Fruit fly (Drosophila melanogaster): ENCODE measurements around the gene CG42521.

Gene CG42521

dm6 chr3L:10660744-10661589, 37.6 kb upstream of the CG42521 start, which contains the start of the genes CG32066 and CG8003 (continued):
- peak; percentile 24 for TF ChIP-seq abd-A (tag; optimal IDR thresholded peaks at IDR 0.05)
- no peak for TF ChIP-seq klu (GFP tag; IDR thresholded peaks at IDR 0.05)
- TF ChIP-seq YL-1 (GFP tag; optimal IDR thresholded peaks at IDR 0.05): peak; percentile 12
- peak; percentile 66 for TF ChIP-seq CG9797 (GFP tag; optimal IDR thresholded peaks at IDR 0.05)
- TF ChIP-seq Nf-YB (GFP tag; optimal IDR thresholded peaks at IDR 0.05): peak; percentile 22
- no peak for TF ChIP-seq CG33213 (GFP tag; optimal IDR thresholded peaks at IDR 0.05)
- peak; percentile 77 for TF ChIP-seq CG12391 (tag; optimal IDR thresholded peaks at IDR 0.05)
- 0 out of 2 replicates have a peak, but pooled peaks have one; percentile 25 for TF ChIP-seq CG5953 (GFP tag; IDR thresholded peaks at IDR 0.05)
- TF ChIP-seq CG9215 (GFP tag; IDR thresholded peaks at IDR 0.05): no peak
- TF ChIP-seq tna (GFP tag; IDR thresholded peaks at IDR 0.05; ENCODE audit: partially characterized antibody): peak; percentile 86
- peak; percentile 5 for TF ChIP-seq tin (GFP tag; optimal IDR thresholded peaks at IDR 0.05)
- TF ChIP-seq CG16813 (GFP tag; IDR thresholded peaks at IDR 0.05; ENCODE audit: partially characterized antibody): peak; percentile 94
- TF ChIP-seq cwo (GFP tag; optimal IDR thresholded peaks at IDR 0.05): peak; percentile 8
- TF ChIP-seq CG2202 (tag; optimal IDR thresholded peaks at IDR 0.05): no peak
- peak; percentile 87 for TF ChIP-seq chm (GFP tag; IDR thresholded peaks at IDR 0.05)
- peak; percentile 64 for TF ChIP-seq MESR4 (GFP tag; optimal IDR thresholded peaks at IDR 0.05)
- peak; percentile 95 for TF ChIP-seq Elba2 (GFP tag; optimal IDR thresholded peaks at IDR 0.05)
- TF ChIP-seq CG32767 (GFP tag; IDR thresholded peaks at IDR 0.05): peak; percentile 18; the same call in 1 of the 2 replicates
- TF ChIP-seq CG9932 (GFP tag; IDR thresholded peaks at IDR 0.05): peak; percentile 74
- no peak for TF ChIP-seq CG1832 (GFP tag; optimal IDR thresholded peaks at IDR 0.05)
- TF ChIP-seq CG3995 (GFP tag; optimal IDR thresholded peaks at IDR 0.05): no peak
- TF ChIP-seq Ada2b (GFP tag; IDR thresholded peaks at IDR 0.05): peak; percentile 14; the same call in 1 of the 2 replicates
- TF ChIP-seq CG6854 (GFP tag; optimal IDR thresholded peaks at IDR 0.05): peak; percentile 36
- TF ChIP-seq shn (GFP tag; optimal IDR thresholded peaks at IDR 0.05): no peak
- TF ChIP-seq dpn (GFP tag; optimal IDR thresholded peaks at IDR 0.05): peak in 1 of 2 experiments; percentile 6
- TF ChIP-seq eve (GFP tag; optimal IDR thresholded peaks at IDR 0.05): peak in 1 of 2 experiments; percentile 70
- TF ChIP-seq CG7357 (GFP tag; IDR thresholded peaks at IDR 0.05): no peak
- peak; percentile 8 for TF ChIP-seq mirr (GFP tag; optimal IDR thresholded peaks at IDR 0.05)
- TF ChIP-seq dm (GFP tag; optimal IDR thresholded peaks at IDR 0.05): peak; percentile 3
- TF ChIP-seq TFAM (GFP tag; optimal IDR thresholded peaks at IDR 0.05): no peak
- TF ChIP-seq Dfd (GFP tag; optimal IDR thresholded peaks at IDR 0.05): no peak
- no peak for TF ChIP-seq Neu2 (GFP tag; optimal IDR thresholded peaks at IDR 0.05; ENCODE audit: borderline replicate concordance)
- TF ChIP-seq CG10543 (GFP tag; optimal IDR thresholded peaks at IDR 0.05): peak; percentile 64
- TF ChIP-seq CG7372 (GFP tag; IDR thresholded peaks at IDR 0.05): no peak
- peak; percentile 25 for TF ChIP-seq phol (tag; optimal IDR thresholded peaks at IDR 0.05)
- no peak for TF ChIP-seq maf-S (GFP tag; optimal IDR thresholded peaks at IDR 0.05)
- peak; percentile 5 for TF ChIP-seq caup (GFP tag; optimal IDR thresholded peaks at IDR 0.05; ENCODE audit: severe bottlenecking)
- TF ChIP-seq CG4730 (GFP tag; IDR thresholded peaks at IDR 0.05): no peak
- TF ChIP-seq CG14667 (GFP tag; IDR thresholded peaks at IDR 0.05): no peak
- peak; percentile 81 for TF ChIP-seq CG2129 (GFP tag; IDR thresholded peaks at IDR 0.05; ENCODE audit: partially characterized antibody)
- peak; percentile 53 for TF ChIP-seq CG4707 (GFP tag; optimal IDR thresholded peaks at IDR 0.05)
- no peak for TF ChIP-seq CG17186 (GFP tag; optimal IDR thresholded peaks at IDR 0.05)
- peak; percentile 9 for TF ChIP-seq nmo (GFP tag; optimal IDR thresholded peaks at IDR 0.05)
- no peak for TF ChIP-seq Antp (GFP tag; optimal IDR thresholded peaks at IDR 0.05)
- no peak for TF ChIP-seq Poxn (GFP tag; IDR thresholded peaks at IDR 0.05)
- TF ChIP-seq CG13296 (GFP tag; optimal IDR thresholded peaks at IDR 0.05): peak; percentile 34
- no peak for TF ChIP-seq yki (optimal IDR thresholded peaks at IDR 0.05)
- peak; percentile 31 to 41 for TF ChIP-seq bsh (GFP tag; optimal IDR thresholded peaks at IDR 0.05)
- no peak for TF ChIP-seq CTCF (GFP tag; optimal IDR thresholded peaks at IDR 0.05)
